Worm (Caenorhabditis elegans) whole organism, young adult: ENCODE measurements around the gene ZK994.6.

Experiments
- B0261.1 ChIP-seq: sonication (generic microtip); optimal IDR thresholded peaks from 2 replicates; lab custom pipeline; 2016; ENCODE audit warnings: mild to moderate bottlenecking, missing genetic modification characterization, moderate library complexity, missing compliant biosample characterization
- T07F8.4 ChIP-seq: sonication (generic microtip); optimal IDR thresholded peaks from 2 replicates; lab custom pipeline; 2016; ENCODE audit warnings: mild to moderate bottlenecking, missing genetic modification characterization, moderate library complexity, missing compliant biosample characterization
- Y56A3A.18 ChIP-seq: fragments of 200-800 bp; sonication (Bioruptor generic); IDR thresholded peaks from 2 replicates; pipeline ENCODE4 v1.3.6; 2022; ENCODE audit warnings: missing genetic modification reagents, missing genetic modification characterization, missing compliant biosample characterization
- ama-1 ChIP-seq, 3 experiments: fragments of 150-350 bp in 1 of 3; sonication (generic microtip) in 2 of 3; optimal IDR thresholded peaks; 2 replicates each; lab custom pipeline; 2014 to 2018; ENCODE audit warnings: missing biosample characterization in 2 of 3, missing genetic modification characterization in 2 of 3, missing genetic modification reagents in 2 of 3
- aptf-3 ChIP-seq: fragments of 200-800 bp; sonication (Bioruptor generic); IDR thresholded peaks from 2 replicates; pipeline ENCODE4 v1.3.6; 2022; ENCODE audit warnings: missing genetic modification characterization, missing compliant biosample characterization
- die-1 ChIP-seq: sonication (generic microtip); optimal IDR thresholded peaks from 2 replicates; lab custom pipeline; 2016; ENCODE audit warnings: missing genotype, mild to moderate bottlenecking, missing genetic modification characterization, missing compliant biosample characterization
- lsy-27 ChIP-seq: sonication (generic microtip); optimal IDR thresholded peaks from 2 replicates; lab custom pipeline; 2017; ENCODE audit warnings: missing genetic modification characterization, mild to moderate bottlenecking, missing compliant biosample characterization, antibody characterized with exemption, missing genotype, borderline replicate concordance; ENCODE audit not compliant: insufficient read depth
- mcd-1 ChIP-seq: fragments of 200-800 bp; sonication (Bioruptor generic); IDR thresholded peaks from 2 replicates; pipeline ENCODE4 v1.3.6; 2022; ENCODE audit warnings: missing genetic modification reagents, missing genetic modification characterization, missing compliant biosample characterization
- nhr-179 ChIP-seq: sonication (generic microtip); optimal IDR thresholded peaks from 2 replicates; lab custom pipeline; 2016; ENCODE audit warnings: mild to moderate bottlenecking, missing genetic modification characterization, missing compliant biosample characterization
- nhr-90 ChIP-seq: sonication (generic microtip); optimal IDR thresholded peaks from 2 replicates; lab custom pipeline; 2016; ENCODE audit warnings: missing genotype, mild to moderate bottlenecking, missing genetic modification characterization, missing compliant biosample characterization
- unc-130 ChIP-seq: sonication (generic microtip); optimal IDR thresholded peaks from 2 replicates; lab custom pipeline; 2016; ENCODE audit warnings: missing genetic modification reagents, missing genetic modification characterization, missing compliant biosample characterization
- unc-62 ChIP-seq: fragments of 150-350 bp; optimal IDR thresholded peaks from 2 replicates; lab custom pipeline; 2014; ENCODE audit warnings: missing biosample characterization, missing genetic modification reagents, missing genetic modification characterization
- ztf-22 ChIP-seq: fragments of 200-800 bp; sonication (Bioruptor generic); optimal IDR thresholded peaks from 2 replicates; lab custom pipeline; 2018; ENCODE audit warnings: mild to moderate bottlenecking, missing genetic modification characterization, moderate library complexity, missing compliant biosample characterization
- ztf-28 ChIP-seq: fragments of 200-800 bp; sonication (Bioruptor generic); IDR thresholded peaks from 2 replicates; pipeline ENCODE4 v1.3.6; 2022; ENCODE audit warnings: missing genetic modification reagents, missing genetic modification characterization, missing compliant biosample characterization

- TF ChIP-seq unc-62 (GFP tag; lab: Kevin White, UChicago): no peak
- no peak for TF ChIP-seq unc-130
- no peak for TF ChIP-seq die-1
- TF ChIP-seq B0261.1: no peak
- TF ChIP-seq mcd-1: no peak
- TF ChIP-seq ama-1 (optimal IDR thresholded peaks at IDR 0.05; lab: Kevin White, UChicago): no peak
- no peak for TF ChIP-seq ama-1 (GFP tag; optimal IDR thresholded peaks at IDR 0.05; lab: Kevin White, UChicago)
- TF ChIP-seq ztf-28: no peak
- TF ChIP-seq Y56A3A.18 (GFP tag; lab: Robert Waterston, UW): no peak
- no peak for TF ChIP-seq aptf-3 (GFP tag; lab: Robert Waterston, UW)
- TF ChIP-seq T07F8.4 (tag; lab: Kevin White, UChicago): no peak
- TF ChIP-seq nhr-90 (tag; lab: Kevin White, UChicago): no peak
- TF ChIP-seq nhr-179 (tag; lab: Kevin White, UChicago): no peak
- no peak for TF ChIP-seq ztf-22 (GFP tag; lab: Kevin White, UChicago)
- TF ChIP-seq lsy-27 (tag; lab: Kevin White, UChicago): no peak
Observed at ce11 chrV:8465386-8465785, 41.8 kb downstream of the ZK994.6 start, which contains the start of gene mrps-2.
